Worm (Caenorhabditis elegans) whole organism, early embryonic: ENCODE results near the gene F31D4.5.

Experiments
- B0310.2 ChIP-seq: sonication (generic microtip); optimal IDR thresholded peaks from 2 replicates; lab custom pipeline; 2016; ENCODE audit warnings: mild to moderate bottlenecking, missing genetic modification characterization, missing compliant biosample characterization
- aly-1 ChIP-seq: sonication (generic microtip); optimal IDR thresholded peaks from 2 replicates; lab custom pipeline; 2016; ENCODE audit warnings: missing genetic modification characterization, missing compliant biosample characterization
- ama-1 ChIP-seq: fragments of 150-350 bp; optimal IDR thresholded peaks from 2 replicates; lab custom pipeline; 2014
- ceh-13 ChIP-seq: fragments of 200-800 bp; sonication (Bioruptor generic); optimal IDR thresholded peaks from 2 replicates; lab custom pipeline; 2018; ENCODE audit warnings: mild to moderate bottlenecking, missing genetic modification characterization, missing compliant biosample characterization
- ceh-36 ChIP-seq: sonication (generic microtip); optimal IDR thresholded peaks from 2 replicates; lab custom pipeline; 2016; ENCODE audit warnings: missing genetic modification characterization, inconsistent platforms, missing compliant biosample characterization
- ets-7 ChIP-seq: sonication (generic microtip); optimal IDR thresholded peaks from 2 replicates; lab custom pipeline; 2016; ENCODE audit warnings: missing genotype, missing genetic modification characterization, missing compliant biosample characterization
- flt-1 ChIP-seq: fragments of 200-800 bp; sonication (Bioruptor generic); IDR thresholded peaks from 2 replicates; pipeline ENCODE4 v1.3.6; 2022; ENCODE audit warnings: missing genetic modification characterization, missing compliant biosample characterization
- hmbx-1 ChIP-seq: sonication (generic microtip); optimal IDR thresholded peaks from 2 replicates; lab custom pipeline; 2016; ENCODE audit warnings: mild to moderate bottlenecking, missing genetic modification characterization, missing compliant biosample characterization
- hnd-1 ChIP-seq: sonication (generic microtip); optimal IDR thresholded peaks from 2 replicates; lab custom pipeline; 2016; ENCODE audit warnings: missing genetic modification characterization, missing compliant biosample characterization
- sea-1 ChIP-seq: fragments of 200-800 bp; sonication (Bioruptor generic); conservative IDR thresholded peaks from 2 replicates; pipeline ENCODE4 v1.3.6; 2022; ENCODE audit warnings: missing genetic modification characterization, missing compliant biosample characterization
- tbx-11 ChIP-seq: fragments of 200-800 bp; sonication (Bioruptor generic); IDR thresholded peaks from 2 replicates; pipeline ENCODE4 v1.3.6; 2022; ENCODE audit warnings: missing genetic modification characterization, missing compliant biosample characterization
- tbx-37 ChIP-seq: fragments of 200-800 bp; sonication (Bioruptor generic); conservative IDR thresholded peaks from 2 replicates; pipeline ENCODE4 v1.3.6; 2022; ENCODE audit warnings: missing genetic modification reagents, missing genetic modification characterization, missing compliant biosample characterization

- no peak for TF ChIP-seq B0310.2 (tag; lab: Kevin White, UChicago)
- TF ChIP-seq ceh-13 (GFP tag; lab: Kevin White, UChicago), result no peak
- TF ChIP-seq tbx-11 (GFP tag; lab: Robert Waterston, UW), result no peak
- no peak for TF ChIP-seq hmbx-1 (tag; lab: Kevin White, UChicago)
- no peak for TF ChIP-seq aly-1 (tag; lab: Kevin White, UChicago)
- TF ChIP-seq ceh-36 (tag; lab: Kevin White, UChicago), result no peak
- TF ChIP-seq ama-1 (lab: Kevin White, UChicago), result no peak
- TF ChIP-seq sea-1 (GFP tag; lab: Robert Waterston, UW), result no peak
- no peak for TF ChIP-seq ets-7 (tag; lab: Kevin White, UChicago)
- TF ChIP-seq hnd-1 (tag; lab: Kevin White, UChicago), result no peak
- no peak for TF ChIP-seq tbx-37 (GFP tag; lab: Robert Waterston, UW)
- TF ChIP-seq flt-1 (GFP tag; lab: Robert Waterston, UW), result no peak
Measured at ce11 chrV:20871194-20871593, 17.3 kb downstream of the F31D4.5 start.
